Fruit fly (Drosophila melanogaster): Measurements from ENCODE around the gene ppk21.

ppk21 gene

DNA sequence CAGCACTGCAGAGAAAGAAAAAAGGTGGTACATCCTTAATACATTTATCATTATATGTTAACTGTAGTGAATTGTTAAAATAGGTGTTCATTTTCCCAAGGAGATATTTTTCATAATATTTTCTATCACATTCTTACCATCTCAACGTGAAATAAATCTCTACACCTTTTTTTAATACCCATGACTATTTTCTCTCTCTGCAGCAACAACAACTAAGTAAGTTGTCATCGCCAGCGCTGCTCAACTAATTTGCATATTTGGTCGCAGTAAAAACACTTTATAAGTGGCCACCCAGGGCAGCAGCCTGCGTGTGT is 25.9 kb downstream of the ppk21 start (continued):
- no peak for TF ChIP-seq CG12769 (tag; optimal IDR thresholded peaks at IDR 0.05)
- TF ChIP-seq CG33557 (GFP tag; optimal IDR thresholded peaks at IDR 0.05), result peak; percentile 12
- no peak for TF ChIP-seq HLH3B (GFP tag; IDR thresholded peaks at IDR 0.05)
- no peak for TF ChIP-seq lilli (GFP tag; optimal IDR thresholded peaks at IDR 0.05)
- peak; percentile 39 for TF ChIP-seq Asciz (GFP tag; optimal IDR thresholded peaks at IDR 0.05)
- no peak for TF ChIP-seq hth (optimal IDR thresholded peaks at IDR 0.05)
- no peak for TF ChIP-seq btn (GFP tag; optimal IDR thresholded peaks at IDR 0.05)
- no peak for TF ChIP-seq HmgD (GFP tag; optimal IDR thresholded peaks at IDR 0.05)
- peak; percentile 8 for TF ChIP-seq CG30431 (GFP tag; optimal IDR thresholded peaks at IDR 0.05)
- peak; percentile 50 for TF ChIP-seq CG30403 (GFP tag; optimal IDR thresholded peaks at IDR 0.05)
- TF ChIP-seq Fer2 (tag; optimal IDR thresholded peaks at IDR 0.05), result no peak
- no peak for TF ChIP-seq ems (GFP tag; optimal IDR thresholded peaks at IDR 0.05)
- no peak for TF ChIP-seq CG10462 (GFP tag; optimal IDR thresholded peaks at IDR 0.05)
- no peak for TF ChIP-seq fd3F (GFP tag; optimal IDR thresholded peaks at IDR 0.05)
- TF ChIP-seq gfzf (GFP tag; optimal IDR thresholded peaks at IDR 0.05), result no peak
- no peak for TF ChIP-seq cas (GFP tag; IDR thresholded peaks at IDR 0.05)
- TF ChIP-seq sd (tag; optimal IDR thresholded peaks at IDR 0.05), result no peak
- no peak for TF ChIP-seq Taf1 (GFP tag; IDR thresholded peaks at IDR 0.05)
- TF ChIP-seq al (GFP tag; IDR thresholded peaks at IDR 0.05), result no peak
- TF ChIP-seq CG6813 (GFP tag; optimal IDR thresholded peaks at IDR 0.05), result peak; percentile 25
- TF ChIP-seq sens-2 (GFP tag; IDR thresholded peaks at IDR 0.05), result no peak
- no peak for TF ChIP-seq CG1233 (GFP tag; optimal IDR thresholded peaks at IDR 0.05)
- TF ChIP-seq CG8359 (GFP tag; optimal IDR thresholded peaks at IDR 0.05; ENCODE audit: borderline replicate concordance), result no peak
- peak; percentile 29; the same call in 1 of the 2 replicates for TF ChIP-seq Ptx1 (GFP tag; IDR thresholded peaks at IDR 0.05)
- TF ChIP-seq ase (GFP tag; IDR thresholded peaks at IDR 0.05), result no peak
- TF ChIP-seq chn (GFP tag; optimal IDR thresholded peaks at IDR 0.05), result peak; percentile 12
- TF ChIP-seq Elba2 (GFP tag; optimal IDR thresholded peaks at IDR 0.05), result no peak
- TF ChIP-seq toy (GFP tag; IDR thresholded peaks at IDR 0.05), result no peak
- no peak for TF ChIP-seq CG7271 (tag; optimal IDR thresholded peaks at IDR 0.05)

- TF ChIP-seq CG1832 (GFP tag; optimal IDR thresholded peaks at IDR 0.05) (peak; percentile 93), cg (GFP tag; optimal IDR thresholded peaks at IDR 0.05) (peak; percentile 78), CG10321 (GFP tag; IDR thresholded peaks at IDR 0.05) (peak; percentile 82), CG16813 (GFP tag; IDR thresholded peaks at IDR 0.05; ENCODE audit: partially characterized antibody) (0 out of 3 replicates have a peak, but pooled peaks have one; percentile 34), D (optimal IDR thresholded peaks at IDR 0.05) (peak; percentile 89), D (GFP tag; optimal IDR thresholded peaks at IDR 0.05) (no peak), Nf-YB (GFP tag; optimal IDR thresholded peaks at IDR 0.05) (peak; percentile 95), hbn (GFP tag; IDR thresholded peaks at IDR 0.05; ENCODE audit: partially characterized antibody) (no peak), Elba2 (GFP tag; optimal IDR thresholded peaks at IDR 0.05) (peak; percentile 79), pb (GFP tag; optimal IDR thresholded peaks at IDR 0.05) (no peak), Trl (optimal IDR thresholded peaks at IDR 0.05) (peak; percentile 67 to 87), Trl (GFP tag; optimal IDR thresholded peaks at IDR 0.05) (no peak), Deaf1 (tag; optimal IDR thresholded peaks at IDR 0.05) (peak; percentile 53), chinmo (GFP tag; IDR thresholded peaks at IDR 0.05; ENCODE audit: partially characterized antibody) (0 out of 4 replicates have a peak, but pooled peaks have one; percentile 23), zen2 (GFP tag; IDR thresholded peaks at IDR 0.05; ENCODE audit: partially characterized antibody) (0 out of 3 replicates have a peak, but pooled peaks have one; percentile 37), ewg (GFP tag; optimal IDR thresholded peaks at IDR 0.05) (peak; percentile 90), zen (tag; optimal IDR thresholded peaks at IDR 0.05) (no peak), CG9727 (GFP tag; optimal IDR thresholded peaks at IDR 0.05) (no peak), Dll (GFP tag; IDR thresholded peaks at IDR 0.05; ENCODE audit: partially characterized antibody) (0 out of 4 replicates have a peak, but pooled peaks have one; percentile 28), yki (optimal IDR thresholded peaks at IDR 0.05) (peak; percentile 69), Jarid2 (GFP tag; optimal IDR thresholded peaks at IDR 0.05) (peak; percentile 42), Adf1 (GFP tag; IDR thresholded peaks at IDR 0.05) (peak; percentile 20; the same call in 1 of the 2 replicates), seq (GFP tag; IDR thresholded peaks at IDR 0.05) (peak; percentile 59; the same call in 1 of the 2 replicates), Nf-YC (tag; optimal IDR thresholded peaks at IDR 0.05) (peak; percentile 95)
Measured at dm6 chr3R:29690960-29691527, 26.5 kb downstream of the ppk21 start.

All from whole organism, embryonic.